Fruit fly (Drosophila melanogaster) whole organism, embryonic: Measurements from ENCODE around the gene CG31832.

ENCODE experiments used
- Ada2b ChIP-seq: fragments of 200-800 bp; sonication (Bioruptor generic); IDR thresholded peaks from 2 replicates; pipeline ENCODE4 v1.3.6; 2022; ENCODE audit warnings: missing biosample characterization, missing genetic modification characterization
- BEAF-32 ChIP-seq: fragments of 200-800 bp; sonication (Bioruptor generic); optimal IDR thresholded peaks from 3 replicates; lab custom pipeline; 2017; ENCODE audit warnings: missing biosample characterization, missing genetic modification characterization, mild to moderate bottlenecking, moderate library complexity, missing genetic modification reagents
- CG15073 ChIP-seq: fragments of 200-800 bp; sonication (Bioruptor generic); optimal IDR thresholded peaks from 2 replicates; lab custom pipeline; 2016; ENCODE audit warnings: missing biosample characterization, missing genetic modification characterization
- CG17359 ChIP-seq: fragments of 200-800 bp; sonication (Bioruptor generic); optimal IDR thresholded peaks from 3 replicates; lab custom pipeline; 2018; ENCODE audit warnings: missing biosample characterization, mild to moderate bottlenecking, missing genetic modification characterization, moderate library complexity
- CG18011 ChIP-seq: fragments of 200-800 bp; sonication (Bioruptor generic); optimal IDR thresholded peaks from 2 replicates; lab custom pipeline; 2017; ENCODE audit warnings: missing biosample characterization, missing genetic modification characterization, mild to moderate bottlenecking, moderate library complexity, missing genotype
- CG18476 ChIP-seq: fragments of 200-800 bp; sonication (Bioruptor generic); optimal IDR thresholded peaks from 2 replicates; lab custom pipeline; 2016; ENCODE audit warnings: missing biosample characterization, mild to moderate bottlenecking, missing genetic modification characterization
- CG2120 ChIP-seq: fragments of 200-800 bp; sonication (Bioruptor generic); optimal IDR thresholded peaks from 3 replicates; lab custom pipeline; 2016; ENCODE audit warnings: missing biosample characterization, missing genetic modification characterization
- CG2199 ChIP-seq: fragments of 200-800 bp; sonication (Bioruptor generic); IDR thresholded peaks from 3 replicates; pipeline ENCODE4 v1.3.6; 2022; ENCODE audit warnings: missing biosample characterization, missing genetic modification characterization
- CG2202 ChIP-seq: fragments of 200-800 bp; sonication (Bioruptor generic); optimal IDR thresholded peaks from 2 replicates; lab custom pipeline; 2018; ENCODE audit warnings: missing biosample characterization, mild to moderate bottlenecking, missing genetic modification characterization
- CG30403 ChIP-seq: fragments of 200-800 bp; sonication (Bioruptor generic); optimal IDR thresholded peaks from 3 replicates; lab custom pipeline; 2016; ENCODE audit warnings: missing biosample characterization, missing genetic modification characterization
- CG34376 ChIP-seq: fragments of 200-800 bp; sonication (Bioruptor generic); optimal IDR thresholded peaks from 2 replicates; lab custom pipeline; 2018; ENCODE audit warnings: missing biosample characterization, mild to moderate bottlenecking, missing genetic modification characterization
- CG4820 ChIP-seq: fragments of 200-800 bp; sonication (Bioruptor generic); optimal IDR thresholded peaks from 3 replicates; lab custom pipeline; 2016; ENCODE audit warnings: missing biosample characterization, missing genetic modification characterization
- CG6689 ChIP-seq: fragments of 200-800 bp; sonication (Bioruptor generic); IDR thresholded peaks from 2 replicates; pipeline ENCODE4 v1.3.6; 2022; ENCODE audit warnings: missing biosample characterization, missing genetic modification characterization
- CG8281 ChIP-seq: fragments of 200-800 bp; sonication (Bioruptor generic); optimal IDR thresholded peaks from 2 replicates; lab custom pipeline; 2018; ENCODE audit warnings: missing biosample characterization, mild to moderate bottlenecking, missing genetic modification characterization, moderate library complexity
- E2f1 ChIP-seq: fragments of 200-800 bp; sonication (Bioruptor generic); IDR thresholded peaks from 2 replicates; pipeline ENCODE4 v1.3.6; 2022; ENCODE audit warnings: missing biosample characterization, missing genetic modification characterization
- Hey ChIP-seq: fragments of 200-800 bp; sonication (Bioruptor generic); optimal IDR thresholded peaks from 3 replicates; lab custom pipeline; 2018; ENCODE audit warnings: missing biosample characterization, mild to moderate bottlenecking, missing genetic modification characterization
- Mad ChIP-seq: fragments of 200-800 bp; sonication (Bioruptor generic); optimal IDR thresholded peaks from 2 replicates; lab custom pipeline; 2016; ENCODE audit warnings: missing biosample characterization, missing genetic modification characterization
- Meics ChIP-seq: fragments of 200-800 bp; sonication (Bioruptor generic); optimal IDR thresholded peaks from 2 replicates; lab custom pipeline; 2017; ENCODE audit warnings: missing biosample characterization, mild to moderate bottlenecking, missing genetic modification characterization
- Oli ChIP-seq: fragments of 200-800 bp; sonication (Bioruptor generic); optimal IDR thresholded peaks from 2 replicates; lab custom pipeline; 2018; ENCODE audit warnings: missing biosample characterization, mild to moderate bottlenecking, missing genetic modification characterization, moderate library complexity
- Sox100B ChIP-seq: fragments of 200-800 bp; sonication (Bioruptor generic); optimal IDR thresholded peaks from 3 replicates; lab custom pipeline; 2018; ENCODE audit warnings: missing biosample characterization, mild to moderate bottlenecking, missing genetic modification characterization
- ap ChIP-seq: fragments of 200-800 bp; sonication (Bioruptor generic); IDR thresholded peaks from 2 replicates; pipeline ENCODE4 v1.3.6; 2022; ENCODE audit warnings: missing biosample characterization, missing genetic modification characterization
- chif ChIP-seq, 2 experiments: fragments of 200-800 bp; sonication (Bioruptor generic); optimal IDR thresholded peaks; 3 replicates each; lab custom pipeline; 2016; ENCODE audit warnings: missing biosample characterization in 2 of 2, missing genetic modification characterization in 2 of 2
- dysf ChIP-seq: fragments of 200-800 bp; sonication (Bioruptor generic); IDR thresholded peaks from 3 replicates; pipeline ENCODE4 v1.3.6; 2022; ENCODE audit warnings: missing biosample characterization, missing genetic modification characterization
- gfzf ChIP-seq: fragments of 200-800 bp; sonication (Bioruptor generic); optimal IDR thresholded peaks from 2 replicates; lab custom pipeline; 2016; ENCODE audit warnings: missing biosample characterization, mild to moderate bottlenecking, missing genetic modification characterization, moderate library complexity
- grn ChIP-seq: fragments of 200-800 bp; sonication (Bioruptor generic); optimal IDR thresholded peaks from 3 replicates; lab custom pipeline; 2017; ENCODE audit warnings: missing biosample characterization, missing genetic modification characterization
- lab ChIP-seq: fragments of 200-800 bp; sonication (Bioruptor generic); optimal IDR thresholded peaks from 3 replicates; lab custom pipeline; 2017; ENCODE audit warnings: missing biosample characterization, missing genetic modification characterization, mild to moderate bottlenecking, moderate library complexity, missing genetic modification reagents
- lilli ChIP-seq: fragments of 200-800 bp; sonication (Bioruptor generic); optimal IDR thresholded peaks from 3 replicates; lab custom pipeline; 2016; ENCODE audit warnings: missing biosample characterization, missing genetic modification characterization
- prd ChIP-seq, 3 experiments: fragments of >200 bp in 2 of 3; fragments of 200-800 bp in 1 of 3; sonication (Bioruptor generic) in 1 of 3; optimal IDR thresholded peaks in 2 of 3; IDR thresholded peaks in 1 of 3; 2 replicates in 2 of 3; 3 replicates in 1 of 3; pipeline versions ENCODE4 v1.3.6 to Lab custom; 2017 to 2022; ENCODE audit warnings: missing biosample characterization in 1 of 3, missing genetic modification characterization in 1 of 3
- sd ChIP-seq: fragments of 200-800 bp; sonication (Bioruptor generic); optimal IDR thresholded peaks from 3 replicates; lab custom pipeline; 2018; ENCODE audit warnings: missing biosample characterization, mild to moderate bottlenecking, missing genetic modification characterization, moderate library complexity
- sens ChIP-seq: fragments of 200-800 bp; sonication (Bioruptor generic); peaks from one replicate; lab custom pipeline; 2016; ENCODE audit warnings: missing biosample characterization, missing genetic modification characterization
- tgo ChIP-seq: fragments of 200-800 bp; sonication (Bioruptor generic); IDR thresholded peaks from 3 replicates; pipeline ENCODE4 v1.3.6; 2022; ENCODE audit warnings: missing biosample characterization, missing genetic modification characterization
- wor ChIP-seq: fragments of 200-800 bp; sonication (Bioruptor generic); IDR thresholded peaks from 2 replicates; pipeline ENCODE4 v1.3.6; 2022; ENCODE audit warnings: missing biosample characterization, missing genetic modification characterization

Gene CG31832

DNA sequence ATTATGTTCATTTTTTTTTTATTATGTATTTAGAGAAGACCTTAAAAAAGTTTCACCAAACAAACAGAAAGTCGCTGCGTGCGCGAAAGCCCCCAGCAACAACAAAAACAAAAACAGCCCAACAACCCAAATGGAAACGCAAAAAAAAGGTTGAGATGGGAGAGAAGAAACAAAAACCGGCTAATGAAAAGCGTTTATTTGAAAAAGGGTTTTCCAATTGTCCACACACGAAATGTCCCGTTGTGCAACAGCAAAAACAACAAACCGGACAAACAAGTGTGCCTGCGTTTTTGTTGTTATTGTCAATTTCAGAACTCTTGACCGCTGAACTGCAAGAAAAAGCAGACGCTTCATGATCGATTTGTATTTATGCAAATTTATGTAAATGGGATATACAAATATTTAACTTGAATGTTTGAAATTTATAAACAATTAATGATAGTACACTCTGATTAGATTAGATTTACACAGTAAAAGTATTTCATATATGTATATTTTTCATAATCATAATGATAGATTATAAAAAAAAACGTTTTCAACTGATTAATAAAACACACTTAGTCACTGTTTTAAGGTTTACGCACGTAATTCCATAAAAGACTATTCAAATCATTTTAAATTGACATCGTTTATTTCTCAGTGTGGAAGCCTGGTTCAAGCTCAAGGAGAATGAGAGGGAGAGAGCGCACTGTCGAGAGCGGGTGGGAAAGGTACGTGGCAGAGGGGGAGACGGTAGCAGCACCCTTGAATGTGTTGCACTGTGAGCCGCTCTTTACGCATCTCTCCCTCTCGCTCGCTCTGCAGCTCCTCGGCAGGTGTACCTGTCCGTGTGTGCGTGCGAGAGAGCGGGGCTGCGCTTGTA is 25.0 kb upstream of the CG31832 start (continued):
- TF ChIP-seq CG17359 (tag; lab: Kevin White, UChicago) = peak; percentile 78

- TF ChIP-seq CG2199 (GFP tag; lab: Robert Waterston, UW) (peak; percentile 55; the same call in 1 of the 3 replicates), E2f1 (GFP tag; lab: Robert Waterston, UW) (no peak), CG18011 (GFP tag; lab: Kevin White, UChicago) (no peak), sens (GFP tag; lab: Kevin White, UChicago) (peak; percentile 55), sd (tag; lab: Kevin White, UChicago) (peak; percentile 28), gfzf (GFP tag; lab: Kevin White, UChicago) (no peak), wor (GFP tag; lab: Robert Waterston, UW) (no peak), CG34376 (no peak)
- TF ChIP-seq, all 482 proteins: peak for 3
These were observed 23.6 kb upstream of the CG31832 start for dm6 chr2L:15055105-15055504.

- TF ChIP-seq tgo (GFP tag; lab: Robert Waterston, UW) (0 out of 3 replicates have a peak, but pooled peaks have one; percentile 35), Oli (peak; percentile 11), CG4820 (peak; percentile 26), BEAF-32 (GFP tag; lab: Kevin White, UChicago) (no peak), sens (GFP tag; lab: Kevin White, UChicago) (peak; percentile 76), lilli (GFP tag; lab: Kevin White, UChicago) (peak; percentile 14), Mad (GFP tag; lab: Kevin White, UChicago) (no peak), prd (optimal IDR thresholded peaks at IDR 0.05; lab: Kevin White, UChicago) (no peak), prd (GFP tag; IDR thresholded peaks at IDR 0.05; lab: Robert Waterston, UW) (0 out of 3 replicates have a peak, but pooled peaks have one; percentile 18), CG18476 (GFP tag; lab: Kevin White, UChicago) (no peak), Meics (GFP tag; lab: Kevin White, UChicago) (peak; percentile 24), grn (GFP tag; lab: Kevin White, UChicago) (peak; percentile 24), CG8281 (tag; lab: Kevin White, UChicago) (no peak), CG6689 (GFP tag; lab: Robert Waterston, UW) (peak; percentile 36; the same call in 1 of the 2 replicates), CG2202 (tag; lab: Kevin White, UChicago) (no peak), lab (GFP tag; lab: Kevin White, UChicago) (peak; percentile 10), dysf (GFP tag; lab: Robert Waterston, UW) (peak; percentile 57; the same call in 2 of the 3 replicates), Hey (tag; lab: Kevin White, UChicago) (no peak), ap (GFP tag; lab: Robert Waterston, UW) (peak; percentile 27; the same call in 1 of the 2 replicates), CG15073 (GFP tag; lab: Kevin White, UChicago) (peak; percentile 91), Sox100B (GFP tag; lab: Kevin White, UChicago) (peak; percentile 32), CG2120 (GFP tag; lab: Kevin White, UChicago) (peak; percentile 9), chif (GFP tag; optimal IDR thresholded peaks at IDR 0.05; lab: Kevin White, UChicago) (peak in 1 of 2 experiments; percentile 27), Ada2b (0 out of 2 replicates have a peak, but pooled peaks have one; percentile 13), CG30403 (GFP tag; lab: Kevin White, UChicago) (peak; percentile 8)
These were observed 21.3 kb upstream of the CG31832 start for dm6 chr2L:15052805-15053388.
